Worm (Caenorhabditis elegans) whole organism, late embryonic: Measurements from ENCODE around the gene C16C10.1.

Source experiments
- C38D4.7 ChIP-seq: fragments of 200-800 bp; sonication (Bioruptor generic); optimal IDR thresholded peaks from 2 replicates; lab custom pipeline; 2018; ENCODE audit warnings: mild to moderate bottlenecking, missing genetic modification characterization, moderate library complexity, missing compliant biosample characterization
- K02D7.2 ChIP-seq: sonication (generic microtip); optimal IDR thresholded peaks from 2 replicates; lab custom pipeline; 2017; ENCODE audit warnings: mild to moderate bottlenecking, missing genetic modification characterization, missing compliant biosample characterization
- K09A11.1 ChIP-seq: sonication (generic microtip); optimal IDR thresholded peaks from 2 replicates; lab custom pipeline; 2017; ENCODE audit warnings: antibody characterized with exemption, mild to moderate bottlenecking, missing genetic modification characterization, missing compliant biosample characterization; ENCODE audit not compliant: insufficient read depth
- Y22D7AL.16 ChIP-seq: sonication (generic microtip); optimal IDR thresholded peaks from 2 replicates; lab custom pipeline; 2016; ENCODE audit warnings: missing genetic modification characterization, missing compliant biosample characterization
- ama-1 ChIP-seq: fragments of 150-350 bp; optimal IDR thresholded peaks from 2 replicates; lab custom pipeline; 2014
- ceh-14 ChIP-seq: sonication (generic microtip); optimal IDR thresholded peaks from 2 replicates; lab custom pipeline; 2016; ENCODE audit warnings: missing genotype, missing genetic modification characterization, missing compliant biosample characterization
- ceh-18 ChIP-seq: sonication (generic microtip); optimal IDR thresholded peaks from 2 replicates; lab custom pipeline; 2016; ENCODE audit warnings: missing genetic modification characterization, missing compliant biosample characterization
- ceh-2 ChIP-seq: sonication (generic microtip); optimal IDR thresholded peaks from 2 replicates; lab custom pipeline; 2016; ENCODE audit warnings: missing genotype, missing genetic modification characterization, missing compliant biosample characterization
- ceh-22 ChIP-seq: sonication (generic microtip); optimal IDR thresholded peaks from 2 replicates; lab custom pipeline; 2017; ENCODE audit warnings: missing biosample characterization, missing genetic modification characterization
- ceh-24 ChIP-seq: sonication (generic microtip); optimal IDR thresholded peaks from 2 replicates; lab custom pipeline; 2016; ENCODE audit warnings: mild to moderate bottlenecking, missing genetic modification characterization, missing compliant biosample characterization
- ceh-30 ChIP-seq: fragments of 150-350 bp; optimal IDR thresholded peaks from 2 replicates; lab custom pipeline; 2014; ENCODE audit warnings: missing biosample characterization, missing genetic modification characterization
- ceh-31 ChIP-seq: sonication (generic microtip); optimal IDR thresholded peaks from 2 replicates; lab custom pipeline; 2016; ENCODE audit warnings: missing genetic modification characterization, missing compliant biosample characterization
- ceh-34 ChIP-seq: sonication (generic microtip); optimal IDR thresholded peaks from 2 replicates; lab custom pipeline; 2016; ENCODE audit warnings: mild to moderate bottlenecking, missing genetic modification characterization, missing compliant biosample characterization
- ceh-48 ChIP-seq: sonication (generic microtip); optimal IDR thresholded peaks from 2 replicates; lab custom pipeline; 2016; ENCODE audit warnings: missing genetic modification characterization, inconsistent platforms, missing compliant biosample characterization
- ceh-6 ChIP-seq: fragments of 200-800 bp; sonication (Bioruptor generic); optimal IDR thresholded peaks from 2 replicates; lab custom pipeline; 2018; ENCODE audit warnings: mild to moderate bottlenecking, missing genetic modification characterization, missing compliant biosample characterization
- ceh-9 ChIP-seq: sonication (generic microtip); optimal IDR thresholded peaks from 2 replicates; lab custom pipeline; 2016; ENCODE audit warnings: mild to moderate bottlenecking, missing genetic modification characterization, inconsistent platforms, missing compliant biosample characterization
- che-1 ChIP-seq: sonication (generic microtip); optimal IDR thresholded peaks from 2 replicates; lab custom pipeline; 2016; ENCODE audit warnings: mild to moderate bottlenecking, missing genetic modification characterization, missing compliant biosample characterization
- dmd-4 ChIP-seq: sonication (generic microtip); optimal IDR thresholded peaks from 2 replicates; lab custom pipeline; 2016; ENCODE audit warnings: borderline replicate concordance, missing genetic modification characterization, missing compliant biosample characterization
- eyg-1 ChIP-seq: sonication (generic microtip); optimal IDR thresholded peaks from 2 replicates; lab custom pipeline; 2016; ENCODE audit warnings: missing genotype, missing genetic modification characterization, missing compliant biosample characterization
- gmeb-2 ChIP-seq: sonication (generic microtip); optimal IDR thresholded peaks from 2 replicates; lab custom pipeline; 2016; ENCODE audit warnings: missing genetic modification characterization, inconsistent platforms, missing compliant biosample characterization
- hlh-15 ChIP-seq: sonication (generic microtip); optimal IDR thresholded peaks from 2 replicates; lab custom pipeline; 2016; ENCODE audit warnings: missing genetic modification characterization, missing compliant biosample characterization
- hlh-30 ChIP-seq: sonication (generic microtip); optimal IDR thresholded peaks from 2 replicates; lab custom pipeline; 2017; ENCODE audit warnings: antibody characterized with exemption, missing genetic modification characterization, missing compliant biosample characterization; ENCODE audit not compliant: insufficient read depth
- hlh-6 ChIP-seq: sonication (generic microtip); optimal IDR thresholded peaks from 2 replicates; lab custom pipeline; 2016; ENCODE audit warnings: missing genotype, missing genetic modification characterization, missing compliant biosample characterization
- lin-11 ChIP-seq: fragments of 200-800 bp; sonication (Bioruptor generic); optimal IDR thresholded peaks from 2 replicates; lab custom pipeline; 2018; ENCODE audit warnings: mild to moderate bottlenecking, missing genetic modification characterization, missing compliant biosample characterization
- madf-2 ChIP-seq: sonication (generic microtip); optimal IDR thresholded peaks from 2 replicates; lab custom pipeline; 2017; ENCODE audit warnings: missing genetic modification characterization, missing compliant biosample characterization
- mec-3 ChIP-seq: sonication (generic microtip); optimal IDR thresholded peaks from 2 replicates; lab custom pipeline; 2016; ENCODE audit warnings: borderline replicate concordance, missing genetic modification characterization, missing compliant biosample characterization
- nhr-11 ChIP-seq: fragments of 150-350 bp; optimal IDR thresholded peaks from 2 replicates; lab custom pipeline; 2014; ENCODE audit warnings: missing biosample characterization, missing genetic modification characterization
- npax-4 ChIP-seq: sonication (generic microtip); optimal IDR thresholded peaks from 2 replicates; lab custom pipeline; 2016; ENCODE audit warnings: missing genetic modification characterization, missing compliant biosample characterization
- pag-3 ChIP-seq: sonication (generic microtip); optimal IDR thresholded peaks from 2 replicates; lab custom pipeline; 2016; ENCODE audit warnings: missing compliant biosample characterization, missing genetic modification characterization, borderline replicate concordance
- pat-9 ChIP-seq: fragments of 200-800 bp; sonication (Bioruptor generic); optimal IDR thresholded peaks from 2 replicates; lab custom pipeline; 2018; ENCODE audit warnings: mild to moderate bottlenecking, missing genetic modification characterization, moderate library complexity, missing compliant biosample characterization
- pha-4 ChIP-seq: fragments of 150-350 bp; optimal IDR thresholded peaks from 2 replicates; lab custom pipeline; 2018; ENCODE audit warnings: missing biosample characterization, missing genetic modification reagents, missing genetic modification characterization
- pqm-1 ChIP-seq: sonication (generic microtip); optimal IDR thresholded peaks from 2 replicates; lab custom pipeline; 2016; ENCODE audit warnings: missing genetic modification characterization, missing compliant biosample characterization
- ref-2 ChIP-seq: sonication (generic microtip); optimal IDR thresholded peaks from 2 replicates; lab custom pipeline; 2016; ENCODE audit warnings: missing genetic modification characterization, missing compliant biosample characterization
- rnt-1 ChIP-seq: sonication (generic microtip); optimal IDR thresholded peaks from 2 replicates; lab custom pipeline; 2016; ENCODE audit warnings: missing genetic modification characterization, missing compliant biosample characterization
- sdc-2 ChIP-seq: sonication (generic microtip); optimal IDR thresholded peaks from 2 replicates; lab custom pipeline; 2016; ENCODE audit warnings: missing genotype, missing genetic modification characterization, missing compliant biosample characterization
- sox-2 ChIP-seq: fragments of 200-800 bp; sonication (Bioruptor generic); IDR thresholded peaks from 2 replicates; pipeline ENCODE4 v1.3.6; 2022; ENCODE audit warnings: missing genetic modification reagents, missing genetic modification characterization, missing compliant biosample characterization
- syd-9 ChIP-seq: sonication (generic microtip); optimal IDR thresholded peaks from 2 replicates; lab custom pipeline; 2016; ENCODE audit warnings: mild to moderate bottlenecking, missing genetic modification characterization, moderate library complexity, missing compliant biosample characterization
- ttx-3 ChIP-seq: sonication (generic microtip); optimal IDR thresholded peaks from 2 replicates; lab custom pipeline; 2016; ENCODE audit warnings: missing genetic modification reagents, missing genetic modification characterization, missing compliant biosample characterization
- unc-42 ChIP-seq: sonication (generic microtip); optimal IDR thresholded peaks from 2 replicates; lab custom pipeline; 2016; ENCODE audit warnings: missing genotype, missing genetic modification characterization, missing compliant biosample characterization
- ztf-16 ChIP-seq: sonication (generic microtip); optimal IDR thresholded peaks from 2 replicates; lab custom pipeline; 2017; ENCODE audit warnings: missing genetic modification characterization, missing compliant biosample characterization

Gene C16C10.1

DNA sequence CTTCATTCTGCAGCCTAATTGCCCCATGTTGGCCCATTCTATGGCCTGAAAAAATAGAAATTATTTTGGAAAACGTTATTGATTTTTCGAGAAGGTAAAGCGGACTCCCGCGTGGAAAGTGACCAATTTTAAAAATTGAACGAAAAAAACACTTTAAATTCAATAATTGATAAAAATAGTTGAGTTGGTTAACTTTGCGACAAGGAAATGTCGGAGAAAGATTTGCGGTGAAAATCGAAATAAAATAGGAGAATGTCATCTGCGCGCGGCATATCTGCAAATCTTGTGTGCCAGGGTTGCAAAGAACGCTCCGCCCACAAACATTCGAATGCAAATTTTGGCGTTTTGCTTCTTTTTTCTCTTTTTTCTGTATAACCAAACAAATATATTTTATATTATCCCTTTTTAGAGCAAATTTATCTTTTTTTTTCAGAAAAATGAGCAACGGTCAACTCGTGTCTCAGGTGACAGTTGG lies 10.3 kb downstream of the C16C10.1 start, which contains the start of the genes rnf-121 and C16C10.4 (continued):
- TF ChIP-seq ceh-30 (tag; lab: Kevin White, UChicago) (peak; percentile 93), ceh-6 (GFP tag; lab: Kevin White, UChicago) (peak; percentile 85), ceh-24 (peak; percentile 82), nhr-11 (tag; lab: Kevin White, UChicago) (no peak), pat-9 (tag; lab: Kevin White, UChicago) (peak; percentile 90), ceh-48 (tag; lab: Kevin White, UChicago) (peak; percentile 76), sdc-2 (tag; lab: Kevin White, UChicago) (peak; percentile 82), pha-4 (tag; lab: Kevin White, UChicago) (no peak), ttx-3 (peak; percentile 92), pag-3 (tag; lab: Kevin White, UChicago) (peak; percentile 37), K09A11.1 (tag; lab: Kevin White, UChicago) (peak; percentile 96), ceh-34 (tag; lab: Kevin White, UChicago) (peak; percentile 91), pqm-1 (tag; lab: Kevin White, UChicago) (peak; percentile 51), ceh-9 (no peak), lin-11 (peak; percentile 82), hlh-6 (peak; percentile 85), dmd-4 (tag; lab: Kevin White, UChicago) (peak; percentile 77), ztf-16 (tag; lab: Kevin White, UChicago) (peak; percentile 88), unc-42 (tag; lab: Kevin White, UChicago) (peak; percentile 38), eyg-1 (peak; percentile 85), ceh-14 (tag; lab: Kevin White, UChicago) (peak; percentile 95), gmeb-2 (tag; lab: Kevin White, UChicago) (peak; percentile 88), sox-2 (0 out of 2 replicates have a peak, but pooled peaks have one; percentile 29), che-1 (tag; lab: Kevin White, UChicago) (peak; percentile 88), ref-2 (tag; lab: Kevin White, UChicago) (peak; percentile 94), mec-3 (no peak), rnt-1 (tag; lab: Kevin White, UChicago) (peak; percentile 93), hlh-15 (peak; percentile 94)

DNA sequence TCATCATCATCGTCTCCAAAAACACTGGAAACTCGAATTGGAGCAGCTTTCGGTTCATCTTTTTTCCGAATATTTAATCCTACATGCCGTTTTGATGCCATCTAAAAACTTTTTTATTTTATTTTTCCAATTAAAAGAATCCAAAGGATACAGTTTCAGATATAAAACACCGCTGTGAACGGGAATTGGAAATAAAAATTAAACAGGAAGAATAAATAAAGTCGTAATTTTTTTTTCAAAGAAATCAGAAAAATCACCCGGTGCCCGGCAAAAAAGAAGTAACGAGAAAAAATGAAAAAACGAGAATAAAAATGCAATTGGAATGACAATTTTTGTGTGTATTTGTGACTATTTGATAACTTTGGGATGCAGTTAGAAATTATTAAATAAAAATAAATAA lies 12.6 kb downstream of the C16C10.1 start, which contains the start of gene ccdc-55:
ccdc-55 (minus strand) TSS at position 101 of the 400 bp plus-strand sequence.
- TF ChIP-seq ceh-6 (GFP tag; lab: Kevin White, UChicago) (no peak), syd-9 (tag; lab: Kevin White, UChicago) (no peak), ceh-31 (tag; lab: Kevin White, UChicago) (no peak), sox-2 (no peak), pag-3 (tag; lab: Kevin White, UChicago) (no peak), hlh-30 (no peak), ceh-22 (tag; lab: Kevin White, UChicago) (no peak), Y22D7AL.16 (tag; lab: Kevin White, UChicago) (no peak), ceh-14 (tag; lab: Kevin White, UChicago) (no peak), ama-1 (lab: Kevin White, UChicago) (no peak)

DNA sequence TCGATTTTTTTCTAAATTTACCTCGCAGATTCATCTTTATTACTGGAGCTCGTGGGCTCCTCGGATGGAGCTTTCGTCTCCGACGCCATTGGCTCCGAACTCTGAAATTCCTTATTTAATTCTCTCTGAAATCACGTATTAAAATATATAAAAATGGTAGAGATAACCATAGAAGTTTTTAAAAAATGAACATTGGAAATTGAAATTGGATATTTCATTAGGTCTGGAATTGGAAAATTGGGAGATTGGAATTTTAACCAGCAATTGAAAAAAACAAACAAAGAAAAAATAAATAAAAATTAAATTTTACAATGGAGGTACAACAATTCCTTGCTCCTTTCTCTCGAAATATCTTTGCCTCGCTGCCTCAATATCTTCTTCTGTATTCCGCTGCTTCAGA lies 14.5 kb downstream of the C16C10.1 start, which contains the start of gene rnf-5:
rnf-5 (minus strand) TSS at position 101 of the 400 bp plus-strand sequence.
- TF ChIP-seq ceh-6 (GFP tag; lab: Kevin White, UChicago) (no peak), gmeb-2 (tag; lab: Kevin White, UChicago) (no peak), ceh-2 (tag; lab: Kevin White, UChicago) (no peak), ceh-14 (tag; lab: Kevin White, UChicago) (no peak), npax-4 (tag; lab: Kevin White, UChicago) (no peak), ceh-48 (tag; lab: Kevin White, UChicago) (no peak), pqm-1 (tag; lab: Kevin White, UChicago) (no peak), ceh-18 (tag; lab: Kevin White, UChicago) (no peak), pat-9 (tag; lab: Kevin White, UChicago) (no peak), K02D7.2 (no peak), C38D4.7 (no peak), madf-2 (tag; lab: Kevin White, UChicago) (no peak), mec-3 (no peak)
